Fruit fly (Drosophila melanogaster): ENCODE measurements around the gene Irbp18.

Irbp18 gene

DNA sequence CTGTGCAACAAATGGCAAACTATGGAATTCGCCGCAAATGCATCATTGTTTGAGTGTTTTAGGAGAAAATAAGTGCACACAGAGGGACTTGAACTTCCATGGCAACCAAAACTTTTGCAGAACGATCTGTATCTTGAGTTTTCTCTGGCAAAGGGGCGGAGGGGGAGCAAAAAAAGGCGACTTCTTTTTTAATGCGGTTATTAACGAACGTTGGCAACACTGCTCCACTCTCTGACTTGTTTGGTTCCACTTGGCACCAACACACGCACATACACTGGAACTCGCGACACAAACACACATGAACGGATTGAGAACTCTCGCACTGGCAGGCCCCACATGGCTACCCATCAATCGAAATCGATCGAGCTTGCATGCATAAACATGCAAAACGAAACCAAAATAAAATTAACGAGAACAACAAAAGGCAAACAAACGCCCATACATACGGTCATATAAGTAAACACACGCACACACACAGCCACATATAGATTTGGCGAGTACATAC lies 21.5 kb upstream of the Irbp18 start (continued):
- TF ChIP-seq cyc (GFP tag; optimal IDR thresholded peaks at IDR 0.05) (no peak), CG8632 (GFP tag; optimal IDR thresholded peaks at IDR 0.05) (no peak), esn (GFP tag; optimal IDR thresholded peaks at IDR 0.05) (peak; percentile 1), CG6276 (GFP tag; optimal IDR thresholded peaks at IDR 0.05) (no peak), topi (GFP tag; optimal IDR thresholded peaks at IDR 0.05) (no peak), Smox (GFP tag; optimal IDR thresholded peaks at IDR 0.05) (no peak), Blimp-1 (GFP tag; optimal IDR thresholded peaks at IDR 0.05) (no peak), Sox102F (GFP tag; optimal IDR thresholded peaks at IDR 0.05) (no peak), Sox14 (GFP tag; optimal IDR thresholded peaks at IDR 0.05) (peak; percentile 18), CG6854 (GFP tag; optimal IDR thresholded peaks at IDR 0.05) (no peak), fd85E (GFP tag; optimal IDR thresholded peaks at IDR 0.05) (no peak), CG32006 (GFP tag; optimal IDR thresholded peaks at IDR 0.05) (no peak), salr (GFP tag; optimal IDR thresholded peaks at IDR 0.05) (peak in 1 of 2 experiments; percentile 19), vri (GFP tag; optimal IDR thresholded peaks at IDR 0.05) (no peak), lz (GFP tag; optimal IDR thresholded peaks at IDR 0.05) (no peak), spab (GFP tag; optimal IDR thresholded peaks at IDR 0.05) (no peak), CG10631 (GFP tag; optimal IDR thresholded peaks at IDR 0.05) (no peak), dsx (GFP tag; optimal IDR thresholded peaks at IDR 0.05; ENCODE audit: poor library complexity, severe bottlenecking) (no peak), CG11762 (GFP tag; optimal IDR thresholded peaks at IDR 0.05; ENCODE audit: insufficient read depth) (no peak), Lpt (GFP tag; optimal IDR thresholded peaks at IDR 0.05) (no peak), pdm3 (GFP tag; optimal IDR thresholded peaks at IDR 0.05) (no peak), Met (GFP tag; optimal IDR thresholded peaks at IDR 0.05) (peak; percentile 5), CG3032 (tag; optimal IDR thresholded peaks at IDR 0.05) (peak; percentile 4), Hr4 (GFP tag; optimal IDR thresholded peaks at IDR 0.05) (no peak), CG34406 (GFP tag; optimal IDR thresholded peaks at IDR 0.05) (no peak), CG1621 (tag; optimal IDR thresholded peaks at IDR 0.05) (no peak), CG4318 (GFP tag; optimal IDR thresholded peaks at IDR 0.05) (no peak)

DNA sequence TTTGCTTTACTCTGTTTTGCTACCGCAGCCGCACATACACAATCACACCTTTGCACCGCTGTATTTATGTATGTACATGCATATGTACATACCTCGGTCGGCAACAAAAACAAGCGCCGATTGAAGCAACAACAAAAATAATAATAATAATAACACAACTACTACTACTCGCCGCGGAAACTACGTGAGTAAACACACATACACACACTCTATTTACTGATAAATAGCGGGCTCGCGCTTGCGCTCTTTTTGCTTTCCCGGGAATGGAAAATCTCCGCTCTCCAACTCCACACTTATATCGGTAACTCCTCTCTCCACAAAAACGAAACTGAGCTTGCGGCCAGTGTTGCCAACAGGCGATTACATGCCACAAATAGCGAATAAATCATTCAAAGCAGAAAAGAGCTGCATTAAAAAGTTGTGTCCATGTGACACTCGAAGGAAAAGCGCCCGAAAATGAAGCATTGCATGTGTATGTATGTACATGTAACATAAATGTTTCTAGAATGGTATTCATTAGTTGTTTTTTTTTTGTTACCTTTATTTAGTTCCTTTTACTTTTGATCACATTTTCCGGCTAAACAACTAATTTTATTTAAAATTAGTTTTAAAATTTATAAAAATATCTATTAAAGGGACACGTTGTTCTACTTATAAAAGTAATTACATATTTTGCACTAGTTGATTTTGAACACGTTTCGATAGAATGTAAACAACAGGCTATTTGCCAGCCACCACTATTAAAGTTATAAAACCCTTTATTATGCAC lies 20.8 kb upstream of the Irbp18 start:
- peak; percentile 16 for TF ChIP-seq OdsH (GFP tag; optimal IDR thresholded peaks at IDR 0.05)
- TF ChIP-seq ss (GFP tag; optimal IDR thresholded peaks at IDR 0.05) = peak; percentile 61 to 70
- TF ChIP-seq fd85E (GFP tag; optimal IDR thresholded peaks at IDR 0.05) = no peak
- peak; percentile 60 for TF ChIP-seq CG32006 (GFP tag; optimal IDR thresholded peaks at IDR 0.05)
- TF ChIP-seq CG11294 (GFP tag; IDR thresholded peaks at IDR 0.05) = no peak
- TF ChIP-seq CG34406 (GFP tag; optimal IDR thresholded peaks at IDR 0.05) = no peak
- TF ChIP-seq CG3919 (GFP tag; optimal IDR thresholded peaks at IDR 0.05) = no peak
- peak; percentile 15 for TF ChIP-seq achi (GFP tag; optimal IDR thresholded peaks at IDR 0.05)
- peak; percentile 6 for TF ChIP-seq dsx (GFP tag; optimal IDR thresholded peaks at IDR 0.05; ENCODE audit: poor library complexity, severe bottlenecking)
- peak; percentile 51 for TF ChIP-seq CG9139 (GFP tag; optimal IDR thresholded peaks at IDR 0.05)
- TF ChIP-seq CG8119 (GFP tag; IDR thresholded peaks at IDR 0.05) = peak; percentile 72
- no peak for TF ChIP-seq CG11902 (GFP tag; optimal IDR thresholded peaks at IDR 0.05)
- TF ChIP-seq CG6276 (GFP tag; optimal IDR thresholded peaks at IDR 0.05) = peak; percentile 51
- no peak; the same call in 1 of the 2 replicates for TF ChIP-seq Gug (GFP tag; IDR thresholded peaks at IDR 0.05)
- no peak for TF ChIP-seq spab (GFP tag; optimal IDR thresholded peaks at IDR 0.05)
- no peak for TF ChIP-seq CG3032 (tag; optimal IDR thresholded peaks at IDR 0.05)
- TF ChIP-seq lz (GFP tag; optimal IDR thresholded peaks at IDR 0.05) = no peak
- TF ChIP-seq Sox102F (GFP tag; optimal IDR thresholded peaks at IDR 0.05) = no peak
- no peak for TF ChIP-seq Eip75B (GFP tag; optimal IDR thresholded peaks at IDR 0.05)
- TF ChIP-seq net (GFP tag; optimal IDR thresholded peaks at IDR 0.05) = no peak
- no peak for TF ChIP-seq CG6792 (GFP tag; optimal IDR thresholded peaks at IDR 0.05)
- no peak for TF ChIP-seq Eip93F (GFP tag; optimal IDR thresholded peaks at IDR 0.05)
- TF ChIP-seq Sox14 (GFP tag; optimal IDR thresholded peaks at IDR 0.05) = peak; percentile 12
- peak; percentile 26 for TF ChIP-seq Hr38 (GFP tag; optimal IDR thresholded peaks at IDR 0.05)
- TF ChIP-seq pdm3 (GFP tag; optimal IDR thresholded peaks at IDR 0.05) = no peak
- TF ChIP-seq eg (GFP tag; IDR thresholded peaks at IDR 0.05) = peak; percentile 53; the same call in 2 of the 3 replicates
- no peak for TF ChIP-seq CG6854 (GFP tag; optimal IDR thresholded peaks at IDR 0.05)
- TF ChIP-seq CG15336 (GFP tag; IDR thresholded peaks at IDR 0.05) = peak; percentile 60
- TF ChIP-seq fd59A (GFP tag; optimal IDR thresholded peaks at IDR 0.05) = no peak
- no peak for TF ChIP-seq CG7368 (GFP tag; optimal IDR thresholded peaks at IDR 0.05)
- TF ChIP-seq Blimp-1 (GFP tag; optimal IDR thresholded peaks at IDR 0.05) = no peak
- peak; percentile 63 for TF ChIP-seq CG16779 (tag; optimal IDR thresholded peaks at IDR 0.05)
- no peak for TF ChIP-seq dac (GFP tag; optimal IDR thresholded peaks at IDR 0.05)

Measured in whole organism, prepupa.